Fruit fly (Drosophila melanogaster): ENCODE results near the gene CG14834.

Gene CG14834

DNA sequence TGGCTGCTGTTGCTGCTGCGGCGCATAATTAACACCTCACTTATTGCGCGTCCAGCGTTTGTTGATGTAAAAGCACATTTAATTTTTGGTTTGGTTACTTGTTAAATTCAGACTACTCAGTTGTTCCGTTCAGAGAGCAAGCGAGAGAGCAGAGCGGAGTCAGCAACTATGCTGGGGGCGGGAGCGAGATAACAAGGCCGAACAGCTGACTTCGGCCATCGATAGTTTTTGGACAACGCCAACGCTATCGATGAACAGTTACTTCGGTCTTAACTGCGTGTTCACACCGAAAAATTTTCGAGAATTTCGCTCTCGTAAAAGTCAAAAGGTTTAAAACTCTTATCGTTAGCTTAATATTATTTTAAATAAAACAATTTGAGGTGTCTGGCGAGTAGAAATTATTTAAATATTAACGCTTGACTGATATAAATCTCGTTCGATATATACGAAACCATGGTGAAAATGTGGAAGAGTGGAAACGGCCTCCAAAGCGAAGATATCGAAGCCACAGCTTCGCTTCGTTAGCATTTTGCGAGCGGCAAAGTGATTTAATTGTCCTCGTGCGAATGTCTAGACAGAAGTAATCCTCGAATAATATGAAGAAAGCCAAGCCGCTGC is 34.5 kb upstream of the CG14834 start, which contains the start of the genes SMSr and smid (continued):
- TF ChIP-seq Xbp1 (GFP tag; optimal IDR thresholded peaks at IDR 0.05), result peak; percentile 72
- TF ChIP-seq CG10959 (GFP tag; IDR thresholded peaks at IDR 0.05), result no peak
- TF ChIP-seq luna (GFP tag; optimal IDR thresholded peaks at IDR 0.05), result no peak
- peak; percentile 10 for TF ChIP-seq CG18011 (GFP tag; optimal IDR thresholded peaks at IDR 0.05)
- TF ChIP-seq CG18476 (GFP tag; optimal IDR thresholded peaks at IDR 0.05), result peak; percentile 6
- TF ChIP-seq Bteb2 (GFP tag; optimal IDR thresholded peaks at IDR 0.05), result peak; percentile 39
- peak; percentile 67 for TF ChIP-seq CG18262 (tag; optimal IDR thresholded peaks at IDR 0.05)
- TF ChIP-seq stwl (tag; optimal IDR thresholded peaks at IDR 0.05), result peak; percentile 66
- TF ChIP-seq CG7271 (tag; optimal IDR thresholded peaks at IDR 0.05), result peak; percentile 9
- TF ChIP-seq Hmr (GFP tag; optimal IDR thresholded peaks at IDR 0.05), result peak; percentile 75
- peak; percentile 61 for TF ChIP-seq pho (GFP tag; optimal IDR thresholded peaks at IDR 0.05)
- TF ChIP-seq ap (GFP tag; IDR thresholded peaks at IDR 0.05), result no peak
- TF ChIP-seq CG31388 (GFP tag; optimal IDR thresholded peaks at IDR 0.05), result no peak
- TF ChIP-seq tna (GFP tag; IDR thresholded peaks at IDR 0.05; ENCODE audit: partially characterized antibody), result peak; percentile 44
- no peak for TF ChIP-seq wor (GFP tag; IDR thresholded peaks at IDR 0.05)
- peak; percentile 52; the same call in 1 of the 2 replicates for TF ChIP-seq CG8765 (GFP tag; IDR thresholded peaks at IDR 0.05)
- TF ChIP-seq CG34376 (GFP tag; optimal IDR thresholded peaks at IDR 0.05), result peak; percentile 57
- no peak for TF ChIP-seq Awh (GFP tag; IDR thresholded peaks at IDR 0.05)
- peak; percentile 51 for TF ChIP-seq lab (GFP tag; optimal IDR thresholded peaks at IDR 0.05)
- no peak for TF ChIP-seq CG6175 (GFP tag; IDR thresholded peaks at IDR 0.05)
- peak; percentile 72 for TF ChIP-seq Deaf1 (tag; optimal IDR thresholded peaks at IDR 0.05)
- TF ChIP-seq pum (GFP tag; optimal IDR thresholded peaks at IDR 0.05), result peak; percentile 30
- TF ChIP-seq CkIIα-i1 (GFP tag; IDR thresholded peaks at IDR 0.05), result no peak
- TF ChIP-seq sr (GFP tag; IDR thresholded peaks at IDR 0.05), result no peak
- TF ChIP-seq Drgx (GFP tag; IDR thresholded peaks at IDR 0.05), result no peak
- TF ChIP-seq CG12299 (tag; optimal IDR thresholded peaks at IDR 0.05), result no peak
- peak; percentile 54 for TF ChIP-seq chn (GFP tag; optimal IDR thresholded peaks at IDR 0.05)
- TF ChIP-seq caup (GFP tag; optimal IDR thresholded peaks at IDR 0.05; ENCODE audit: severe bottlenecking), result no peak
- no peak for TF ChIP-seq CG31365 (tag; optimal IDR thresholded peaks at IDR 0.05)
- peak; percentile 52 for TF ChIP-seq CTCF (GFP tag; optimal IDR thresholded peaks at IDR 0.05)
- no peak for TF ChIP-seq D19A (tag; optimal IDR thresholded peaks at IDR 0.05)
- peak; percentile 30 for TF ChIP-seq CG4617 (GFP tag; optimal IDR thresholded peaks at IDR 0.05; ENCODE audit: borderline replicate concordance)
- TF ChIP-seq fd3F (GFP tag; optimal IDR thresholded peaks at IDR 0.05), result peak; percentile 3
- peak; percentile 59 for TF ChIP-seq Ssrp (tag; optimal IDR thresholded peaks at IDR 0.05)
- TF ChIP-seq CG14965 (GFP tag; optimal IDR thresholded peaks at IDR 0.05; ENCODE audit: borderline replicate concordance), result no peak
- peak; percentile 80 for TF ChIP-seq mld (GFP tag; IDR thresholded peaks at IDR 0.05; ENCODE audit: partially characterized antibody)
- TF ChIP-seq psq (GFP tag; optimal IDR thresholded peaks at IDR 0.05), result no peak
- TF ChIP-seq CG4424 (GFP tag; optimal IDR thresholded peaks at IDR 0.05), result peak; percentile 42
- TF ChIP-seq Side (GFP tag; optimal IDR thresholded peaks at IDR 0.05), result no peak
- TF ChIP-seq Elba2 (GFP tag; optimal IDR thresholded peaks at IDR 0.05), result no peak
- peak; percentile 48; the same call in 1 of the 2 replicates for TF ChIP-seq sisA (GFP tag; IDR thresholded peaks at IDR 0.05)
- no peak for TF ChIP-seq nau (GFP tag; optimal IDR thresholded peaks at IDR 0.05)
- TF ChIP-seq CG10366 (GFP tag; IDR thresholded peaks at IDR 0.05), result peak; percentile 46; the same call in 1 of the 2 replicates
- TF ChIP-seq CG10321 (GFP tag; IDR thresholded peaks at IDR 0.05), result no peak
- peak in 1 of 2 experiments; percentile 47 for TF ChIP-seq bsh (GFP tag; optimal IDR thresholded peaks at IDR 0.05)
- peak; percentile 82 for TF ChIP-seq amos (GFP tag; IDR thresholded peaks at IDR 0.05; ENCODE audit: partially characterized antibody)
- TF ChIP-seq Abd-B (GFP tag; optimal IDR thresholded peaks at IDR 0.05), result no peak
- no peak for TF ChIP-seq CG15073 (GFP tag; optimal IDR thresholded peaks at IDR 0.05)
- TF ChIP-seq tap (tag; optimal IDR thresholded peaks at IDR 0.05), result no peak
- TF ChIP-seq Antp (GFP tag; optimal IDR thresholded peaks at IDR 0.05), result peak; percentile 52
